Fruit fly (Drosophila melanogaster): ENCODE results near the gene CG43338.

dm6 chr2L:18632389-18632788 is 38.7 kb downstream of the CG43338 start:
- TF ChIP-seq dsf (GFP tag; optimal IDR thresholded peaks at IDR 0.05; ENCODE audit: borderline replicate concordance) (no peak), pan (optimal IDR thresholded peaks at IDR 0.05) (no peak), OdsH (GFP tag; optimal IDR thresholded peaks at IDR 0.05) (no peak)

All from whole organism, wandering third instar larva.